Worm (Caenorhabditis elegans): ENCODE results near the gene ecps-1.

ce11 chrIII:10463653-10464052 is 3.3 kb upstream of the ecps-1 start:
- no peak for TF ChIP-seq R02D3.7 (tag; optimal IDR thresholded peaks at IDR 0.05)
- TF ChIP-seq nhr-12 (tag; optimal IDR thresholded peaks at IDR 0.05): no peak
- no peak for TF ChIP-seq sem-4 (tag; optimal IDR thresholded peaks at IDR 0.05)
- TF ChIP-seq snpc-4 (tag; optimal IDR thresholded peaks at IDR 0.05): no peak
- no peak for TF ChIP-seq unc-62 (GFP tag; optimal IDR thresholded peaks at IDR 0.05)
- TF ChIP-seq ceh-82 (tag; optimal IDR thresholded peaks at IDR 0.05): no peak
- TF ChIP-seq lsy-2 (tag; optimal IDR thresholded peaks at IDR 0.05): peak in 1 of 2 experiments; percentile 53
- TF ChIP-seq unc-55 (GFP tag; optimal IDR thresholded peaks at IDR 0.05): no peak
- peak; percentile 51 for TF ChIP-seq sma-3 (GFP tag; optimal IDR thresholded peaks at IDR 0.05)
- TF ChIP-seq fos-1 (tag; optimal IDR thresholded peaks at IDR 0.05): peak; percentile 64
- no peak for TF ChIP-seq elt-1 (tag; optimal IDR thresholded peaks at IDR 0.05)
- TF ChIP-seq nhr-10 (tag; optimal IDR thresholded peaks at IDR 0.05): no peak
- TF ChIP-seq F13H6.1 (tag; optimal IDR thresholded peaks at IDR 0.05): peak; percentile 10
